Fruit fly (Drosophila melanogaster) whole organism, embryonic: ENCODE measurements around the gene CG9837.

ENCODE experiments used
- B-H2 ChIP-seq: fragments of 200-800 bp; sonication (Bioruptor generic); optimal IDR thresholded peaks from 2 replicates; lab custom pipeline; 2018; ENCODE audit warnings: missing biosample characterization, mild to moderate bottlenecking, missing genetic modification characterization
- CG11456 ChIP-seq: fragments of 200-800 bp; sonication (Bioruptor generic); IDR thresholded peaks from 3 replicates; pipeline ENCODE4 v1.3.6; 2022; ENCODE audit warnings: missing biosample characterization, missing genetic modification characterization
- CG12155 ChIP-seq: fragments of 200-800 bp; sonication (Bioruptor generic); optimal IDR thresholded peaks from 3 replicates; lab custom pipeline; 2016; ENCODE audit warnings: missing biosample characterization, missing genetic modification characterization
- CG16863 ChIP-seq: fragments of 200-800 bp; sonication (Bioruptor generic); optimal IDR thresholded peaks from 3 replicates; lab custom pipeline; 2016; ENCODE audit warnings: missing biosample characterization, missing genetic modification characterization
- CG18262 ChIP-seq: fragments of 200-800 bp; optimal IDR thresholded peaks from 3 replicates; lab custom pipeline; 2019; ENCODE audit warnings: missing biosample characterization, mild to moderate bottlenecking, missing genetic modification characterization, moderate library complexity
- CG3163 ChIP-seq: fragments of 200-800 bp; sonication (Bioruptor generic); optimal IDR thresholded peaks from 3 replicates; lab custom pipeline; 2016; ENCODE audit warnings: missing biosample characterization, missing genetic modification characterization
- CG34224 ChIP-seq: fragments of 200-800 bp; sonication (Bioruptor generic); IDR thresholded peaks from 3 replicates; pipeline ENCODE4 v1.3.6; 2022; ENCODE audit warnings: missing biosample characterization, missing genetic modification characterization; ENCODE audit not compliant: partially characterized antibody
- CG4328 ChIP-seq: fragments of 200-800 bp; sonication (Bioruptor generic); optimal IDR thresholded peaks from 3 replicates; lab custom pipeline; 2017; ENCODE audit warnings: missing biosample characterization, missing genetic modification reagents, missing genetic modification characterization
- CG4424 ChIP-seq: fragments of 200-800 bp; sonication (Bioruptor generic); optimal IDR thresholded peaks from 3 replicates; lab custom pipeline; 2016; ENCODE audit warnings: missing biosample characterization, missing genetic modification characterization
- CG5953 ChIP-seq: fragments of 200-800 bp; sonication (Bioruptor generic); IDR thresholded peaks from 2 replicates; pipeline ENCODE4 v1.3.6; 2022; ENCODE audit warnings: missing biosample characterization, missing genetic modification characterization
- CG7963 ChIP-seq: fragments of 200-800 bp; sonication (Bioruptor generic); IDR thresholded peaks from 3 replicates; pipeline ENCODE4 v1.3.6; 2022; ENCODE audit warnings: missing biosample characterization, missing genetic modification characterization; ENCODE audit not compliant: partially characterized antibody
- CG8478 ChIP-seq: fragments of >200 bp; optimal IDR thresholded peaks from 2 replicates; lab custom pipeline; 2018
- CG8924 ChIP-seq: fragments of 200-800 bp; optimal IDR thresholded peaks from 3 replicates; lab custom pipeline; 2019; ENCODE audit warnings: missing biosample characterization, mild to moderate bottlenecking, missing genetic modification characterization, moderate library complexity
- CHES-1-like ChIP-seq: fragments of 200-800 bp; sonication (Bioruptor generic); optimal IDR thresholded peaks from 2 replicates; lab custom pipeline; 2016; ENCODE audit warnings: missing biosample characterization, missing genetic modification characterization
- CkIIα-i1 ChIP-seq: fragments of 200-800 bp; sonication (Bioruptor generic); IDR thresholded peaks from 2 replicates; pipeline ENCODE4 v1.3.6; 2022; ENCODE audit warnings: missing biosample characterization, missing genetic modification characterization
- D ChIP-seq, 2 experiments: fragments of 200-800 bp in 1 of 2; fragments of >200 bp in 1 of 2; sonication (Bioruptor generic) in 1 of 2; optimal IDR thresholded peaks; 2 replicates in 1 of 2; 3 replicates in 1 of 2; lab custom pipeline; 2017; ENCODE audit warnings: mild to moderate bottlenecking in 1 of 2, missing biosample characterization in 1 of 2, missing genetic modification characterization in 1 of 2, missing genetic modification reagents in 1 of 2
- Dip3 ChIP-seq: fragments of 200-800 bp; sonication (Bioruptor generic); optimal IDR thresholded peaks from 3 replicates; lab custom pipeline; 2016; ENCODE audit warnings: missing biosample characterization, missing genetic modification characterization
- E2f1 ChIP-seq: fragments of 200-800 bp; sonication (Bioruptor generic); IDR thresholded peaks from 2 replicates; pipeline ENCODE4 v1.3.6; 2022; ENCODE audit warnings: missing biosample characterization, missing genetic modification characterization
- Hey ChIP-seq: fragments of 200-800 bp; sonication (Bioruptor generic); optimal IDR thresholded peaks from 3 replicates; lab custom pipeline; 2018; ENCODE audit warnings: missing biosample characterization, mild to moderate bottlenecking, missing genetic modification characterization
- HmgD ChIP-seq: fragments of 200-800 bp; sonication (Bioruptor generic); optimal IDR thresholded peaks from 3 replicates; lab custom pipeline; 2016; ENCODE audit warnings: missing biosample characterization, missing genetic modification characterization
- MTF-1 ChIP-seq: fragments of 200-800 bp; sonication (Bioruptor generic); optimal IDR thresholded peaks from 2 replicates; lab custom pipeline; 2018; ENCODE audit warnings: missing biosample characterization, mild to moderate bottlenecking, missing genetic modification characterization, borderline replicate concordance
- Max ChIP-seq: fragments of 200-800 bp; sonication (Bioruptor generic); optimal IDR thresholded peaks from 2 replicates; lab custom pipeline; 2016; ENCODE audit warnings: missing biosample characterization, mild to moderate bottlenecking, missing genetic modification characterization
- Mes4 ChIP-seq: fragments of 200-800 bp; sonication (Bioruptor generic); optimal IDR thresholded peaks from 2 replicates; lab custom pipeline; 2016; ENCODE audit warnings: missing biosample characterization, missing genetic modification characterization
- Neu2 ChIP-seq: fragments of 200-800 bp; sonication (Bioruptor generic); optimal IDR thresholded peaks from 3 replicates; lab custom pipeline; 2016; ENCODE audit warnings: missing biosample characterization, missing genetic modification characterization, borderline replicate concordance
- Oaz ChIP-seq: fragments of 200-800 bp; sonication (Bioruptor generic); IDR thresholded peaks from 2 replicates; pipeline ENCODE4 v1.3.6; 2022; ENCODE audit warnings: missing biosample characterization, missing genetic modification characterization
- Ravus ChIP-seq: fragments of 200-800 bp; sonication (Bioruptor generic); IDR thresholded peaks from 2 replicates; pipeline ENCODE4 v1.3.6; 2022; ENCODE audit warnings: missing biosample characterization, missing genetic modification characterization
- Side ChIP-seq: fragments of 200-800 bp; sonication (Bioruptor generic); optimal IDR thresholded peaks from 2 replicates; lab custom pipeline; 2016; ENCODE audit warnings: missing biosample characterization, missing genetic modification characterization
- Six4 ChIP-seq: fragments of 200-800 bp; sonication (Bioruptor generic); optimal IDR thresholded peaks from 2 replicates; lab custom pipeline; 2016; ENCODE audit warnings: missing biosample characterization, missing genetic modification characterization
- Sox102F ChIP-seq: fragments of 200-800 bp; sonication (Bioruptor generic); optimal IDR thresholded peaks from 2 replicates; lab custom pipeline; 2018; ENCODE audit warnings: missing biosample characterization, mild to moderate bottlenecking, missing genetic modification characterization, moderate library complexity
- Xbp1 ChIP-seq: fragments of 200-800 bp; sonication (Bioruptor generic); optimal IDR thresholded peaks from 3 replicates; lab custom pipeline; 2016; ENCODE audit warnings: missing biosample characterization, mild to moderate bottlenecking, missing genetic modification characterization
- ato ChIP-seq: fragments of 200-800 bp; sonication (Bioruptor generic); IDR thresholded peaks from 2 replicates; pipeline ENCODE4 v1.3.6; 2022; ENCODE audit warnings: missing biosample characterization, missing genetic modification characterization; ENCODE audit not compliant: partially characterized antibody
- bab2 ChIP-seq: fragments of 200-800 bp; sonication (Bioruptor generic); optimal IDR thresholded peaks from 2 replicates; lab custom pipeline; 2016; ENCODE audit warnings: missing biosample characterization, missing genetic modification characterization
- bigmax ChIP-seq: fragments of 200-800 bp; sonication (Bioruptor generic); optimal IDR thresholded peaks from 2 replicates; lab custom pipeline; 2018; ENCODE audit warnings: missing biosample characterization, mild to moderate bottlenecking, missing genetic modification characterization
- caup ChIP-seq: fragments of 200-800 bp; sonication (Bioruptor generic); optimal IDR thresholded peaks from 3 replicates; lab custom pipeline; 2017; ENCODE audit warnings: missing biosample characterization, mild to moderate bottlenecking, missing genetic modification characterization, moderate library complexity; ENCODE audit not compliant: severe bottlenecking
- dimm ChIP-seq: fragments of 200-800 bp; sonication (Bioruptor generic); IDR thresholded peaks from 2 replicates; pipeline ENCODE4 v1.3.6; 2022; ENCODE audit warnings: missing biosample characterization, missing genetic modification characterization
- eve ChIP-seq, 2 experiments: fragments of >200 bp; optimal IDR thresholded peaks; 2 replicates each; lab custom pipeline; 2017; ENCODE audit warnings: missing biosample characterization in 2 of 2, missing genetic modification characterization in 2 of 2
- fd102C ChIP-seq: fragments of 200-800 bp; sonication (Bioruptor generic); optimal IDR thresholded peaks from 2 replicates; lab custom pipeline; 2018; ENCODE audit warnings: missing biosample characterization, mild to moderate bottlenecking, missing genetic modification characterization, moderate library complexity
- ftz-f1 ChIP-seq: fragments of 200-800 bp; sonication (Bioruptor generic); optimal IDR thresholded peaks from 2 replicates; lab custom pipeline; 2016; ENCODE audit warnings: missing biosample characterization, missing genetic modification characterization
- gcm ChIP-seq: fragments of 200-800 bp; sonication (Bioruptor generic); optimal IDR thresholded peaks from 2 replicates; lab custom pipeline; 2019; ENCODE audit warnings: missing biosample characterization, mild to moderate bottlenecking, missing genetic modification characterization, moderate library complexity
- maf-S ChIP-seq: fragments of 200-800 bp; sonication (Bioruptor generic); optimal IDR thresholded peaks from 2 replicates; lab custom pipeline; 2016; ENCODE audit warnings: missing biosample characterization, missing genetic modification characterization
- mam ChIP-seq: fragments of 200-800 bp; sonication (Bioruptor generic); optimal IDR thresholded peaks from 3 replicates; lab custom pipeline; 2016; ENCODE audit warnings: missing biosample characterization, missing genetic modification characterization
- pzg ChIP-seq: fragments of 200-800 bp; sonication (Bioruptor generic); optimal IDR thresholded peaks from 3 replicates; lab custom pipeline; 2018; ENCODE audit warnings: missing biosample characterization, mild to moderate bottlenecking, missing genetic modification characterization, moderate library complexity
- ranshi ChIP-seq: fragments of 200-800 bp; sonication (Bioruptor generic); IDR thresholded peaks from 2 replicates; pipeline ENCODE4 v1.3.6; 2022; ENCODE audit warnings: missing biosample characterization, missing genetic modification characterization
- sens-2 ChIP-seq: fragments of 200-800 bp; sonication (Bioruptor generic); IDR thresholded peaks from 2 replicates; pipeline ENCODE4 v1.3.6; 2022; ENCODE audit warnings: missing biosample characterization, missing genetic modification characterization
- slou ChIP-seq: fragments of 200-800 bp; sonication (Bioruptor generic); optimal IDR thresholded peaks from 3 replicates; lab custom pipeline; 2016; ENCODE audit warnings: missing biosample characterization, missing genetic modification characterization
- sna ChIP-seq: fragments of 200-800 bp; sonication (Bioruptor generic); IDR thresholded peaks from 2 replicates; pipeline ENCODE4 v1.3.6; 2022; ENCODE audit warnings: missing biosample characterization, missing genetic modification characterization; ENCODE audit not compliant: partially characterized antibody
- sr ChIP-seq: fragments of 200-800 bp; sonication (Bioruptor generic); IDR thresholded peaks from 3 replicates; pipeline ENCODE4 v1.3.6; 2022; ENCODE audit warnings: missing biosample characterization, missing genetic modification characterization
- ssp ChIP-seq: fragments of 200-800 bp; sonication (Bioruptor generic); IDR thresholded peaks from 2 replicates; pipeline ENCODE4 v1.3.6; 2022; ENCODE audit warnings: missing biosample characterization, missing genetic modification characterization
- ttk ChIP-seq: fragments of 200-800 bp; sonication (Bioruptor generic); IDR thresholded peaks from 2 replicates; pipeline ENCODE4 v2.1.2; 2022; ENCODE audit warnings: missing biosample characterization, missing genetic modification characterization
- twi ChIP-seq: fragments of 200-800 bp; optimal IDR thresholded peaks from 2 replicates; lab custom pipeline; 2019; ENCODE audit warnings: missing biosample characterization, mild to moderate bottlenecking, missing genetic modification characterization, moderate library complexity

The CG9837 gene

DNA sequence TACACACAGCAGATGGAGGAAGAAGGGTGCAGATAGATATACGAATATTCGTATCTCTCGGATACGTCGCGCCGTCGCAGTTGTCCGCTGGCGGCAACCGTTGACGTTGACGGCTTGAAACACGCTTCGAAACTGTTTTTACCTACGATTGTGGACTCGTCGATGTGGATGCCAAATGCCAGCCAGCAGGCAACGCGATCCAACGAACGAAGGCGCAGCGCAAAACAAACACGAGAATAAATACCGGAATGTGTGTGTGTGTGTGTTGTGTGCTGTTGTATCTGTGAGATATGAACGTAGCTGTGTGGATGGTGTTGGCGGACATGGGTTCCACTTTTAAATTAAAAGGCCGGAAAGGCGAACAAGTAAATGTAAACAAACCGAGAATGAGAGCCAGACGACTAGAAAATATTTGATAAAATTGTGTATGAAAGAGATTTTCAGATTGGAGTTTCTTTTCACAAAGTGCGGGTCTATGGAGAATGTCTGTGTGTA, 32.8 kb upstream of the CG9837 start (continued):
- TF ChIP-seq CG7963 (GFP tag; lab: Robert Waterston, UW), result no peak
- TF ChIP-seq Sox102F, result peak; percentile 0
- peak; percentile 35 for TF ChIP-seq ftz-f1 (GFP tag; lab: Kevin White, UChicago)
- no peak for TF ChIP-seq CG4424 (GFP tag; lab: Kevin White, UChicago)
- no peak for TF ChIP-seq CG8478 (lab: Kevin White, UChicago)
- peak; percentile 40 for TF ChIP-seq bab2 (GFP tag; lab: Kevin White, UChicago)
- peak; percentile 8 for TF ChIP-seq Max
- TF ChIP-seq pzg (GFP tag; lab: Kevin White, UChicago), result peak; percentile 13
- no peak for TF ChIP-seq mam (GFP tag; lab: Kevin White, UChicago)
- peak; percentile 16 for TF ChIP-seq Xbp1
- TF ChIP-seq CG16863 (GFP tag; lab: Kevin White, UChicago), result peak; percentile 50
- TF ChIP-seq Mes4, result peak; percentile 61
- no peak for TF ChIP-seq Neu2 (GFP tag; lab: Kevin White, UChicago)
- TF ChIP-seq CG4328 (GFP tag; lab: Kevin White, UChicago), result peak; percentile 31
- TF ChIP-seq CG11456, result no peak
- TF ChIP-seq Hey (tag; lab: Kevin White, UChicago), result peak; percentile 45
- TF ChIP-seq Ravus (GFP tag; lab: Robert Waterston, UW), result no peak
- TF ChIP-seq E2f1 (GFP tag; lab: Robert Waterston, UW), result peak; percentile 8; the same call in 1 of the 2 replicates
- TF ChIP-seq gcm, result peak; percentile 94
- no peak for TF ChIP-seq eve (GFP tag; optimal IDR thresholded peaks at IDR 0.05; lab: Kevin White, UChicago)
- TF ChIP-seq ranshi (GFP tag; lab: Robert Waterston, UW), result peak; percentile 48; the same call in 1 of the 2 replicates
- peak; percentile 4; the same call in 1 of the 3 replicates for TF ChIP-seq sr (GFP tag; lab: Robert Waterston, UW)
- TF ChIP-seq CHES-1-like (GFP tag; lab: Kevin White, UChicago), result peak; percentile 76
- peak; percentile 77 for TF ChIP-seq CG8924 (tag; lab: Kevin White, UChicago)
- TF ChIP-seq Six4, result no peak
- TF ChIP-seq ttk (GFP tag; lab: Robert Waterston, UW), result peak; percentile 38; the same call in 1 of the 2 replicates
- TF ChIP-seq CG18262, result peak; percentile 40
- no peak for TF ChIP-seq Oaz
- no peak for TF ChIP-seq dimm
- peak; percentile 52 for TF ChIP-seq CG3163
- no peak; the same call in 1 of the 2 replicates for TF ChIP-seq CkIIα-i1
- no peak for TF ChIP-seq ssp (GFP tag; lab: Robert Waterston, UW)
- TF ChIP-seq MTF-1 (GFP tag; lab: Kevin White, UChicago), result peak; percentile 62
- TF ChIP-seq CG12155 (GFP tag; lab: Kevin White, UChicago), result peak; percentile 65
- peak; percentile 86 for TF ChIP-seq Side (GFP tag; lab: Kevin White, UChicago)
- TF ChIP-seq HmgD (GFP tag; lab: Kevin White, UChicago), result peak; percentile 10
- no peak for TF ChIP-seq CG5953 (GFP tag; lab: Robert Waterston, UW)
- TF ChIP-seq slou (GFP tag; lab: Kevin White, UChicago), result no peak
- no peak for TF ChIP-seq bigmax (GFP tag; lab: Kevin White, UChicago)
- peak; percentile 47; the same call in 1 of the 2 replicates for TF ChIP-seq sna (GFP tag; lab: Robert Waterston, UW)
- TF ChIP-seq caup (GFP tag; lab: Kevin White, UChicago), result peak; percentile 75
- TF ChIP-seq ato (GFP tag; lab: Robert Waterston, UW), result no peak; the same call in 1 of the 2 replicates
- TF ChIP-seq twi (tag; lab: Kevin White, UChicago), result peak; percentile 48
- TF ChIP-seq maf-S, result peak; percentile 59
- peak; percentile 58 for TF ChIP-seq B-H2 (GFP tag; lab: Kevin White, UChicago)
- peak; percentile 73; the same call in 2 of the 3 replicates for TF ChIP-seq CG34224 (GFP tag; lab: Robert Waterston, UW)
- TF ChIP-seq fd102C (GFP tag; lab: Kevin White, UChicago), result peak; percentile 36
- no peak for TF ChIP-seq sens-2 (GFP tag; lab: Robert Waterston, UW)
- no peak for TF ChIP-seq Dip3 (GFP tag; lab: Kevin White, UChicago)
- peak; percentile 36 for TF ChIP-seq D (optimal IDR thresholded peaks at IDR 0.05; lab: Kevin White, UChicago)
- TF ChIP-seq D (GFP tag; optimal IDR thresholded peaks at IDR 0.05; lab: Kevin White, UChicago), result no peak
